Fruit fly (Drosophila melanogaster) whole organism: ENCODE measurements around the gene CG13310.

Source experiments
- Dll ChIP-seq: fragments of >200 bp; optimal IDR thresholded peaks from 2 replicates; lab custom pipeline; 2017
- EcR ChIP-seq, 2 experiments: fragments of >200 bp; optimal IDR thresholded peaks; 2 replicates each; lab custom pipeline; 2017; ENCODE audit warnings: missing biosample characterization in 2 of 2, missing genetic modification characterization in 2 of 2, missing genetic modification reagents in 2 of 2
- pan ChIP-seq: fragments of >200 bp; optimal IDR thresholded peaks from 2 replicates; lab custom pipeline; 2017
- psq ChIP-seq: fragments of >200 bp; optimal IDR thresholded peaks from 2 replicates; lab custom pipeline; 2017
- usp ChIP-seq: fragments of >200 bp; optimal IDR thresholded peaks from 2 replicates; lab custom pipeline; 2017; ENCODE audit warnings: missing biosample characterization, missing genetic modification characterization, mixed read lengths

DNA sequence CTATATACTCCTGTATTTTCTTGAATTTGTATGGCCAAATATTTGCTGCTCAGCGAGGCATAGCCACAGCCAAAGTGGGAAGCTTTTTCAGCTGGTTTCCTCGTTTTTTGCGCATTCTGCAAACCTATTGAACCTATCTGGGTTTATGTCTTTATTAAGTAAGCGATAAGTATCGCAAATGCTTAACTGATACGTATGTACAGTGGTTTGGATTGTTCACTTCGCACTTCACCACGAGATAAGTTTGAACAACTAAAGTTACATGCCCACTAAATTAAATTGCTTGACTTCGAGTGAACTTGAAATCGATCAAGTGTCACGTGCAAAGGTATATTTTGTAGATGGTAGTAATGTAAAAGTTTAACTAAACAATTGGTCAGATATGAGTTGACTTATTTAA is 26.6 kb downstream of the CG13310 start:
- TF ChIP-seq usp (GFP tag; lab: Kevin White, UChicago) (no peak), psq (lab: Kevin White, UChicago) (no peak), pan (no peak), Dll (lab: Kevin White, UChicago) (no peak), EcR (GFP tag; optimal IDR thresholded peaks at IDR 0.05; lab: Kevin White, UChicago) (no peak)
